Worm (Caenorhabditis elegans) whole organism, midembryonic: ENCODE measurements around the gene pdi-1.

Experiments used
- T22C8.4 ChIP-seq: fragments of 200-800 bp; sonication (Bioruptor generic); IDR thresholded peaks from 2 replicates; pipeline ENCODE4 v1.3.6; 2022; ENCODE audit warnings: missing genetic modification characterization, missing compliant biosample characterization
- cog-1 ChIP-seq: sonication (generic microtip); optimal IDR thresholded peaks from 2 replicates; lab custom pipeline; 2016; ENCODE audit warnings: missing genetic modification characterization, missing compliant biosample characterization
- flt-1 ChIP-seq: fragments of 200-800 bp; sonication (Bioruptor generic); IDR thresholded peaks from 2 replicates; pipeline ENCODE4 v1.3.6; 2022; ENCODE audit warnings: missing genetic modification characterization, missing compliant biosample characterization
- klf-2 ChIP-seq: fragments of 200-800 bp; sonication (Bioruptor generic); conservative IDR thresholded peaks from 2 replicates; pipeline ENCODE4 v1.3.6; 2022; ENCODE audit warnings: missing genetic modification reagents, missing genetic modification characterization, missing compliant biosample characterization
- med-1 ChIP-seq: sonication (generic microtip); optimal IDR thresholded peaks from 2 replicates; lab custom pipeline; 2017; ENCODE audit warnings: missing genetic modification characterization, mild to moderate bottlenecking, missing compliant biosample characterization, antibody characterized with exemption, missing genetic modification reagents; ENCODE audit not compliant: insufficient read depth
- ref-1 ChIP-seq: fragments of 200-800 bp; sonication (Bioruptor generic); conservative IDR thresholded peaks from 2 replicates; pipeline ENCODE4 v1.3.6; 2022; ENCODE audit warnings: missing genetic modification reagents, missing genetic modification characterization, missing compliant biosample characterization
- tab-1 ChIP-seq: fragments of 200-800 bp; sonication (Bioruptor generic); IDR thresholded peaks from 2 replicates; pipeline ENCODE4 v1.3.6; 2022; ENCODE audit warnings: missing genetic modification characterization, missing compliant biosample characterization
- ztf-23 ChIP-seq: fragments of 200-800 bp; sonication (Bioruptor generic); IDR thresholded peaks from 2 replicates; pipeline ENCODE4 v1.3.6; 2022; ENCODE audit warnings: missing genetic modification reagents, missing genetic modification characterization, missing compliant biosample characterization
- ztf-29 ChIP-seq: fragments of 200-800 bp; sonication (Bioruptor generic); IDR thresholded peaks from 2 replicates; pipeline ENCODE4 v1.3.6; 2022; ENCODE audit warnings: missing genetic modification reagents, missing genetic modification characterization, missing compliant biosample characterization

The pdi-1 gene

ce11 chrIII:3701411-3702310 is at the start of gene pdi-1, which contains the start of gene C14B1.2:
pdi-1 (minus strand) TSS chrIII:3701461.
C14B1.2 (plus strand) TSS chrIII:3702260.
- TF ChIP-seq tab-1 (GFP tag; lab: Robert Waterston, UW) (no peak), ztf-29 (GFP tag; lab: Robert Waterston, UW) (0 out of 2 replicates have a peak, but pooled peaks have one; percentile 20)

ce11 chrIII:3745138-3745537 is 43.9 kb upstream of the pdi-1 start, which contains the start of gene lin-48:
lin-48 (plus strand) TSS chrIII:3745438.
- TF ChIP-seq ref-1 (GFP tag; lab: Robert Waterston, UW) (0 out of 2 replicates have a peak, but pooled peaks have one; percentile 2), ztf-23 (GFP tag; lab: Robert Waterston, UW) (no peak)

DNA sequence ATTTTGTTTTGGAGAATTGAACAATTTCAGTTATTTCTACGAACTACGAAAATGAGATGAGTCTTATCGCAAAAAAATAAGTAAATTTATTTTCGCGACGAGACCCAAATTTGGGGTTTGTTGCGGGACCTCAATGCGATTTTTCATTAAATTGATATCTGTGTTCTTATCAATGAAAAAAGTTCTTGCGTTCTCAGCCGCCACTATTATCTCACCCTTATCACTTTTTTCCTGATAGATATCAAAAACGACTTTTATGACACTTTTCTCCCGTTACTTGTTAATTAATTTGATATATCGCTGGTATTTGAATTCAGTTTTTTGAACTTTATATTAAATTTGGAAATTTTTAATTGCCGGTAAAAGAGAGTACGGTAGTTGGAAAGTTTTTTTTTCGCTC is 42.1 kb upstream of the pdi-1 start:
- TF ChIP-seq T22C8.4 (GFP tag; lab: Robert Waterston, UW) (no peak), klf-2 (GFP tag; lab: Robert Waterston, UW) (no peak), ref-1 (GFP tag; lab: Robert Waterston, UW) (no peak), ztf-29 (GFP tag; lab: Robert Waterston, UW) (no peak), med-1 (no peak), tab-1 (GFP tag; lab: Robert Waterston, UW) (no peak), flt-1 (no peak), cog-1 (tag; lab: Kevin White, UChicago) (no peak), ztf-23 (GFP tag; lab: Robert Waterston, UW) (no peak)

DNA sequence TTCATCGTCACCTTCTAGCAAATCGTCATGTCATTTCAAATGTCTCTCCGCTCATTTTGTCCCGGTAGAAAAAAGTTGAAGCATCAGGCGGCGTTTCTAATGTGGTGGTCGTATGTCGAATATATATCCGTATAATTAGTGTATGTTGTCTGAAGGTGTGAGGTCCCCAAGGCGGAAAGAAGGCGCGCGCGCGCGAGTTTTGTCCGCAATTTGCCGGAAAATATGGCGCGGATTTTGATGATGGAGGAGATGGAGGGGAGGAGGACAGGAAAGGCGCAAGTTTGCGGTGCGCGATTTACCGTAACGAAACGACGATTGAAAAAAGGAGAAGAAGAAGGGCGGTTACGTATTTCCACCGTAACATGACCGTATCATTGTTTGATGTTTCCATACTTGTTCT is 40.8 kb upstream of the pdi-1 start:
- no peak for TF ChIP-seq flt-1
- no peak for TF ChIP-seq T22C8.4 (GFP tag; lab: Robert Waterston, UW)
- no peak for TF ChIP-seq tab-1 (GFP tag; lab: Robert Waterston, UW)
- no peak for TF ChIP-seq klf-2 (GFP tag; lab: Robert Waterston, UW)
- no peak for TF ChIP-seq ztf-23 (GFP tag; lab: Robert Waterston, UW)
- TF ChIP-seq ztf-29 (GFP tag; lab: Robert Waterston, UW), result no peak
- TF ChIP-seq cog-1 (tag; lab: Kevin White, UChicago), result no peak
- no peak for TF ChIP-seq med-1
- no peak for TF ChIP-seq ref-1 (GFP tag; lab: Robert Waterston, UW)

DNA sequence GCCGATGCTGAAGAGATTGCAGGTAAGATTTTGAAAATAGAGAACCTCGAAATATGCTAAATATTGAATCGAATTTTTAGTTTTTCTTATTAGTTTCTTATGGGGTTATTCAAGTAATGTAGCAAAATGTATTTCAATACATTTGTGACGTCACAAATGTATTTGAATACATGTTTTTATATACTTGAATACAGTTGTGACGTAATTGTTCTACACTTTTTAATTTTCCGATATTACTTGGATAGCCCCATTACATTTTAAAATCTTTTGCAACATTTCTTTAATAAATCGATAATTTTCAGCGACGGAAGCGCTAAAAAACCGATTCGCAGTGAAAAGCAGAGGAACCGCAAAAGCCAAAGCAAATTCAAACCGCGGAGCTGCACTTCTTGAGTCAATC is 37.1 kb upstream of the pdi-1 start:
- TF ChIP-seq tab-1 (GFP tag; lab: Robert Waterston, UW) (no peak), ztf-23 (GFP tag; lab: Robert Waterston, UW) (no peak), cog-1 (tag; lab: Kevin White, UChicago) (no peak), med-1 (no peak), flt-1 (no peak), T22C8.4 (GFP tag; lab: Robert Waterston, UW) (no peak), klf-2 (GFP tag; lab: Robert Waterston, UW) (no peak), ztf-29 (GFP tag; lab: Robert Waterston, UW) (no peak), ref-1 (GFP tag; lab: Robert Waterston, UW) (no peak)

DNA sequence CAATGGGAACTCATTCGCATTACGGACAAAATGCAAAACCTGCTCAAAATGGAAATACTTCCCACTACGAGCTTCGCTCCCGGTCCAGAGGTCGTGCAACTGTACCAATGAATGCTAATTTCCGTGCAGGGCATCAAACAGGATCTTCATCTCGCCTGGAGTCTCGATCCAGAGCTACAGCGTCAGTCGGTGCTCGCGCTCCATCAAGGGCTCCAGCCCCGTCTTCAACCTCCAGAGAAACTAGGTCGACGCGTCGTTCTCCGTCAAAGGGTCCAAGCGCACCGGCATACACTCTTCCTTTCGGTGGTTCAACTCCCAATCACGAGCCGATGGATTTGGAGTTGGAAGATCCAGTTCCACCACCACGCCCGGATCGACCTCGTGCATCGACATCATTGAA is 36.5 kb upstream of the pdi-1 start:
- TF ChIP-seq flt-1, result no peak
- no peak for TF ChIP-seq ztf-29 (GFP tag; lab: Robert Waterston, UW)
- TF ChIP-seq med-1, result no peak
- TF ChIP-seq ztf-23 (GFP tag; lab: Robert Waterston, UW), result no peak
- no peak for TF ChIP-seq T22C8.4 (GFP tag; lab: Robert Waterston, UW)
- TF ChIP-seq tab-1 (GFP tag; lab: Robert Waterston, UW), result no peak
- no peak for TF ChIP-seq ref-1 (GFP tag; lab: Robert Waterston, UW)
- no peak for TF ChIP-seq cog-1 (tag; lab: Kevin White, UChicago)
- no peak for TF ChIP-seq klf-2 (GFP tag; lab: Robert Waterston, UW)

- no peak for TF ChIP-seq tab-1 (GFP tag; lab: Robert Waterston, UW)
- TF ChIP-seq T22C8.4 (GFP tag; lab: Robert Waterston, UW), result no peak
- no peak for TF ChIP-seq ztf-23 (GFP tag; lab: Robert Waterston, UW)
- no peak for TF ChIP-seq ztf-29 (GFP tag; lab: Robert Waterston, UW)
- TF ChIP-seq klf-2 (GFP tag; lab: Robert Waterston, UW), result no peak
- no peak for TF ChIP-seq ref-1 (GFP tag; lab: Robert Waterston, UW)
- TF ChIP-seq cog-1 (tag; lab: Kevin White, UChicago), result no peak
These were observed 35.0 kb upstream of the pdi-1 start, which contains the start of gene F34D10.4 for ce11 chrIII:3736302-3736701. F34D10.4 (plus strand) TSS chrIII:3736602.

DNA sequence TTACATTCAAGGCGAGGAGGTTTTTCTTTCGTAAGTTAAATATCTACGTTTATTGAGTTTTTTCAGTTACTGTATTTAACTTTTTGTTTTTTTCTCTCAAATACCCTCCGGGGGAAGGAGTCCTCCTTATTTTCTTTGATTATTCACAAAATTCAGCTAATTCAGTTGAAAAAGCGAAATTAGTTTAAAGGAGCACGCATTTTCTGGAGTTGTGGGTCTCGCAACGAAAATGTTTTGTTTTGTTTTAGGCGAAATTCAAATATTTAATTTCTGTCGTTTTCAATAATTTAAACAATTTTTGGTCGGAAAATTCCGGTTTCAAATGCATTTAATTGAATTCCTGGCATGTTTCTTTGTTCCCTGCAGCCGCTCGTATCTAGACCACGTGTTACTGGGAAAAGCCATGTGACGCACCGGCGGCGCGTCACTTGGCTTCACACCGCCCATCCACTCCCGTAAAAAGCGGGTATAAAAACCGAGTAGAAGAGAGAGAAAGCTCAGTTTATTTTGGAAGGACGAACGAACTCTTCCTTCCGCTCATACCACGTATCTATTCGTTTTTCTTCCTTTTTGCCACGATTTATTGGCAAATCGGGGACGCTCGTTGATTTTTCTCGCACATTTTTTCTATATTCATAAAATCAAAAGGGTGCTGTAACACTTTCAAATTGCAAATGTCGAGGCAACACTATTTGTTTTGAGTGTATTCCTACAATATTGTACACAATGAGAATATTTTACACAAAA is 34.4 kb upstream of the pdi-1 start:
- TF ChIP-seq ztf-29 (GFP tag; lab: Robert Waterston, UW) (no peak), cog-1 (tag; lab: Kevin White, UChicago) (no peak), klf-2 (GFP tag; lab: Robert Waterston, UW) (no peak), med-1 (no peak), tab-1 (GFP tag; lab: Robert Waterston, UW) (no peak), ref-1 (GFP tag; lab: Robert Waterston, UW) (no peak), T22C8.4 (GFP tag; lab: Robert Waterston, UW) (no peak), ztf-23 (GFP tag; lab: Robert Waterston, UW) (no peak), flt-1 (no peak)

ce11 chrIII:3734990-3735389 is 33.7 kb upstream of the pdi-1 start, which contains the start of gene evl-18:
evl-18 (minus strand) TSS chrIII:3735039.
- TF ChIP-seq flt-1, result no peak
- no peak for TF ChIP-seq T22C8.4 (GFP tag; lab: Robert Waterston, UW)
- TF ChIP-seq ztf-23 (GFP tag; lab: Robert Waterston, UW), result no peak
- TF ChIP-seq ref-1 (GFP tag; lab: Robert Waterston, UW), result no peak
- TF ChIP-seq tab-1 (GFP tag; lab: Robert Waterston, UW), result no peak
- TF ChIP-seq med-1, result no peak
- no peak for TF ChIP-seq klf-2 (GFP tag; lab: Robert Waterston, UW)
- TF ChIP-seq ztf-29 (GFP tag; lab: Robert Waterston, UW), result no peak
- TF ChIP-seq cog-1 (tag; lab: Kevin White, UChicago), result no peak
